Worm (Caenorhabditis elegans) whole organism, L2 larva: ENCODE data around the gene cnc-2.
A peak's percentile ranks its signal among the peaks of the same experiment; 100 is the strongest.

Experiments used
- C34F6.9 ChIP-seq: fragments of 150-350 bp; optimal IDR thresholded peaks from 2 replicates; lab custom pipeline; 2014; ENCODE audit warnings: missing biosample characterization, missing genetic modification characterization
- R02D3.7 ChIP-seq: fragments of 150-350 bp; optimal IDR thresholded peaks from 2 replicates; lab custom pipeline; 2014; ENCODE audit warnings: missing biosample characterization, missing genetic modification characterization
- Y55F3AM.14 ChIP-seq: fragments of 200-800 bp; sonication (Bioruptor generic); optimal IDR thresholded peaks from 2 replicates; lab custom pipeline; 2018; ENCODE audit warnings: mild to moderate bottlenecking, missing genetic modification characterization, missing compliant biosample characterization
- ZK546.5 ChIP-seq: sonication (generic microtip); optimal IDR thresholded peaks from 2 replicates; lab custom pipeline; 2017; ENCODE audit warnings: missing biosample characterization, missing genetic modification characterization
- alr-1 ChIP-seq: fragments of 150-350 bp; optimal IDR thresholded peaks from 2 replicates; lab custom pipeline; 2014; ENCODE audit warnings: missing biosample characterization, missing genetic modification characterization
- aly-2 ChIP-seq: fragments of 150-350 bp; optimal IDR thresholded peaks from 2 replicates; lab custom pipeline; 2014; ENCODE audit warnings: missing biosample characterization, missing genetic modification characterization
- ceh-16 ChIP-seq: fragments of 150-350 bp; optimal IDR thresholded peaks from 2 replicates; lab custom pipeline; 2014; ENCODE audit warnings: missing biosample characterization, missing genetic modification characterization
- ceh-82 ChIP-seq: fragments of 150-350 bp; optimal IDR thresholded peaks from 2 replicates; lab custom pipeline; 2014; ENCODE audit warnings: missing biosample characterization, missing genetic modification characterization
- crh-2 ChIP-seq: sonication (generic microtip); optimal IDR thresholded peaks from 2 replicates; lab custom pipeline; 2017; ENCODE audit warnings: missing biosample characterization, missing genetic modification characterization
- fos-1 ChIP-seq: fragments of 150-350 bp; optimal IDR thresholded peaks from 2 replicates; lab custom pipeline; 2014; ENCODE audit warnings: missing biosample characterization, missing genetic modification characterization
- lin-11 ChIP-seq: fragments of 150-350 bp; sonication (generic microtip); optimal IDR thresholded peaks from 2 replicates; lab custom pipeline; 2014; ENCODE audit warnings: missing biosample characterization, missing genetic modification characterization, inconsistent platforms, mixed read lengths
- lin-13 ChIP-seq: fragments of 150-350 bp; optimal IDR thresholded peaks from 2 replicates; lab custom pipeline; 2014; ENCODE audit warnings: missing biosample characterization, missing genetic modification reagents, missing genetic modification characterization
- lin-39 ChIP-seq: fragments of 150-350 bp; optimal IDR thresholded peaks from 2 replicates; lab custom pipeline; 2014; ENCODE audit warnings: missing biosample characterization, missing genetic modification reagents, missing genetic modification characterization
- lsy-2 ChIP-seq, 2 experiments: fragments of 150-350 bp in 1 of 2; sonication (generic microtip) in 1 of 2; optimal IDR thresholded peaks; 2 replicates each; lab custom pipeline; 2014 to 2017; ENCODE audit warnings: missing biosample characterization in 2 of 2, missing genetic modification characterization in 2 of 2
- mdl-1 ChIP-seq, 2 experiments: fragments of 150-350 bp in 1 of 2; sonication (generic microtip) in 1 of 2; optimal IDR thresholded peaks; 2 replicates each; lab custom pipeline; 2017; ENCODE audit warnings: missing biosample characterization in 2 of 2, missing genetic modification characterization in 2 of 2
- nhr-10 ChIP-seq: sonication (generic microtip); optimal IDR thresholded peaks from 2 replicates; lab custom pipeline; 2017; ENCODE audit warnings: missing biosample characterization, missing genetic modification characterization
- nhr-12 ChIP-seq: fragments of 150-350 bp; optimal IDR thresholded peaks from 2 replicates; lab custom pipeline; 2014; ENCODE audit warnings: missing biosample characterization, missing genetic modification characterization
- nhr-129 ChIP-seq: fragments of 150-350 bp; optimal IDR thresholded peaks from 2 replicates; lab custom pipeline; 2014; ENCODE audit warnings: missing biosample characterization, missing genetic modification characterization
- nhr-21 ChIP-seq: fragments of 150-350 bp; optimal IDR thresholded peaks from 2 replicates; lab custom pipeline; 2014; ENCODE audit warnings: missing biosample characterization, missing genetic modification characterization
- nhr-25 ChIP-seq: fragments of 150-350 bp; sonication (generic microtip); optimal IDR thresholded peaks from 3 replicates; lab custom pipeline; 2014; ENCODE audit warnings: missing biosample characterization, missing genetic modification characterization
- nhr-77 ChIP-seq: fragments of 150-350 bp; optimal IDR thresholded peaks from 2 replicates; lab custom pipeline; 2014; ENCODE audit warnings: missing biosample characterization, missing genetic modification characterization
- peb-1 ChIP-seq: fragments of 150-350 bp; optimal IDR thresholded peaks from 2 replicates; lab custom pipeline; 2014; ENCODE audit warnings: missing biosample characterization, missing genetic modification characterization
- sem-4 ChIP-seq: fragments of 150-350 bp; optimal IDR thresholded peaks from 2 replicates; lab custom pipeline; 2014; ENCODE audit warnings: missing biosample characterization, missing genetic modification reagents, missing genetic modification characterization
- sma-3 ChIP-seq: sonication (generic microtip); optimal IDR thresholded peaks from 2 replicates; lab custom pipeline; 2016; ENCODE audit warnings: missing genetic modification reagents, missing genetic modification characterization, missing compliant biosample characterization
- sma-9 ChIP-seq, 2 experiments: fragments of 150-350 bp in 1 of 2; sonication (generic microtip) in 1 of 2; optimal IDR thresholded peaks; 2 replicates each; lab custom pipeline; 2014 to 2016; ENCODE audit warnings: missing genetic modification characterization in 2 of 2, mild to moderate bottlenecking in 1 of 2, missing biosample characterization in 1 of 2, missing compliant biosample characterization in 1 of 2, missing genetic modification reagents in 1 of 2, moderate library complexity in 1 of 2
- snpc-4 ChIP-seq: fragments of 150-350 bp; optimal IDR thresholded peaks from 2 replicates; lab custom pipeline; 2014; ENCODE audit warnings: missing biosample characterization, missing genetic modification characterization
- unc-39 ChIP-seq: fragments of 150-350 bp; optimal IDR thresholded peaks from 2 replicates; lab custom pipeline; 2014; ENCODE audit warnings: missing biosample characterization, missing genetic modification characterization
- unc-55 ChIP-seq: fragments of 150-350 bp; sonication (generic microtip); optimal IDR thresholded peaks from 3 replicates; lab custom pipeline; 2014; ENCODE audit warnings: missing biosample characterization, missing genetic modification reagents, missing genetic modification characterization
- zag-1 ChIP-seq: fragments of 150-350 bp; optimal IDR thresholded peaks from 2 replicates; lab custom pipeline; 2014; ENCODE audit warnings: missing biosample characterization, missing genetic modification characterization
- ztf-1 ChIP-seq: fragments of 200-800 bp; sonication (Bioruptor generic); conservative IDR thresholded peaks from 2 replicates; pipeline ENCODE4 v1.3.6; 2022; ENCODE audit warnings: missing genetic modification characterization, missing compliant biosample characterization
- ztf-11 ChIP-seq: sonication (generic microtip); optimal IDR thresholded peaks from 2 replicates; lab custom pipeline; 2017; ENCODE audit warnings: missing biosample characterization, missing genetic modification characterization
- ztf-4 ChIP-seq: fragments of 150-350 bp; optimal IDR thresholded peaks from 2 replicates; lab custom pipeline; 2014; ENCODE audit warnings: missing biosample characterization, missing genetic modification characterization

cnc-2 gene

ce11 chrV:1491510-1491909 lies 41.5 kb upstream of the cnc-2 start, which contains the start of gene C38C3.6:
C38C3.6 (minus strand) TSS chrV:1491610.
- TF ChIP-seq unc-55 (GFP tag; lab: Kevin White, UChicago) (no peak), snpc-4 (tag; lab: Kevin White, UChicago) (no peak), lsy-2 (tag; optimal IDR thresholded peaks at IDR 0.05; lab: Kevin White, UChicago) (no peak), ztf-1 (GFP tag; lab: Robert Waterston, UW) (no peak), ceh-82 (tag; lab: Kevin White, UChicago) (no peak), ZK546.5 (tag; lab: Kevin White, UChicago) (no peak), nhr-21 (tag; lab: Kevin White, UChicago) (no peak), crh-2 (no peak), R02D3.7 (tag; lab: Kevin White, UChicago) (no peak), mdl-1 (tag; optimal IDR thresholded peaks at IDR 0.05; lab: Kevin White, UChicago) (no peak), lin-11 (tag; lab: Kevin White, UChicago) (no peak), sma-9 (GFP tag; optimal IDR thresholded peaks at IDR 0.05; lab: Kevin White, UChicago) (no peak), sma-9 (tag; optimal IDR thresholded peaks at IDR 0.05; lab: Kevin White, UChicago) (no peak), zag-1 (no peak), lin-39 (no peak), sem-4 (no peak), nhr-129 (tag; lab: Kevin White, UChicago) (no peak), sma-3 (no peak), lin-13 (GFP tag; lab: Kevin White, UChicago) (no peak)

DNA sequence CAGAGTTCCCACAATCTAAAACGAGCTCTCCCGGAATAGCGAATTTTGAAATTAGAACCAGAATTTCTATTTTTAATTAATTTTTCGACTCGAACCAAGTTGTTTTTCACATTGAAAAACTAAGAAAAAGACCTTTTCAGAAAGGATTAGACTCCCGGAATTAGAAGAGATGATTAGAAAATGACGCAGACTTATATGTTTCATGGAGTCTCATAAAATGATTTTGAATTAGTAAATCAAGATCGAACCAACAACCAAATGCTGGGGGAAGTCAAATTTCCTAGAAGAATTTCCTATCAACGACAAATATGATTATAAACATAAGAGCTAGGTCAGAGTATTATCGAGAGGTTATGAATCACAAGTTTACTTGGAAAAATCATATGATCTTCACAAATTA lies 38.7 kb upstream of the cnc-2 start:
- no peak for TF ChIP-seq nhr-21 (tag; lab: Kevin White, UChicago)
- TF ChIP-seq sem-4: no peak
- TF ChIP-seq nhr-10 (tag; lab: Kevin White, UChicago): no peak
- TF ChIP-seq lin-39: no peak
- TF ChIP-seq C34F6.9 (tag; lab: Kevin White, UChicago): peak; percentile 14
- no peak for TF ChIP-seq lin-11 (tag; lab: Kevin White, UChicago)

ce11 chrV:1487262-1487661 lies 37.3 kb upstream of the cnc-2 start:
- TF ChIP-seq Y55F3AM.14 (GFP tag; lab: Kevin White, UChicago) (no peak), ztf-11 (no peak), nhr-12 (tag; lab: Kevin White, UChicago) (no peak), R02D3.7 (tag; lab: Kevin White, UChicago) (no peak), alr-1 (tag; lab: Kevin White, UChicago) (no peak), ztf-4 (no peak), nhr-129 (tag; lab: Kevin White, UChicago) (no peak), ceh-16 (no peak), nhr-77 (no peak), crh-2 (no peak), lsy-2 (tag; optimal IDR thresholded peaks at IDR 0.05; lab: Kevin White, UChicago) (no peak), lin-13 (GFP tag; lab: Kevin White, UChicago) (no peak), snpc-4 (tag; lab: Kevin White, UChicago) (no peak), peb-1 (no peak), nhr-21 (tag; lab: Kevin White, UChicago) (no peak)

DNA sequence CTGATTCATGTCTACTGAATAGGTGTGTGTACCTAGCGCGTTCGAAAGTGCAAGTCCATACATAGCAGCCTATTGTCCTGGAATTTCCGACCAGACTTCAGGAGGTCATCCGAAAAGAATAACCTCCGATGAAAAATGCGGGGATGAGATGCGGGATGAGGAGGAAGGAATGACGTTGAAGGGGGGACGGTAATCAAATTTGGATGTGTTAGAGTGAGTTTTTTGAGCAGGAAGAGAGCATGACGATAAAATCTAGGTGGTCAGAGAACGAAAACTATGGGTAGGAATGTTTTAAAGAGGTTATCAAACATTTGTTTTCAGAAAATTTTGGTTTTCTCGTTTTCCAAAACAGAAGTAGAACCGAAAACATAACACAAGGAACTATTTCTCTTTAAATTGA lies 36.0 kb upstream of the cnc-2 start:
- TF ChIP-seq sma-9 (GFP tag; optimal IDR thresholded peaks at IDR 0.05; lab: Kevin White, UChicago): peak; percentile 28
- no peak for TF ChIP-seq sma-9 (tag; optimal IDR thresholded peaks at IDR 0.05; lab: Kevin White, UChicago)
- no peak for TF ChIP-seq fos-1
- TF ChIP-seq lin-13 (GFP tag; lab: Kevin White, UChicago): no peak

DNA sequence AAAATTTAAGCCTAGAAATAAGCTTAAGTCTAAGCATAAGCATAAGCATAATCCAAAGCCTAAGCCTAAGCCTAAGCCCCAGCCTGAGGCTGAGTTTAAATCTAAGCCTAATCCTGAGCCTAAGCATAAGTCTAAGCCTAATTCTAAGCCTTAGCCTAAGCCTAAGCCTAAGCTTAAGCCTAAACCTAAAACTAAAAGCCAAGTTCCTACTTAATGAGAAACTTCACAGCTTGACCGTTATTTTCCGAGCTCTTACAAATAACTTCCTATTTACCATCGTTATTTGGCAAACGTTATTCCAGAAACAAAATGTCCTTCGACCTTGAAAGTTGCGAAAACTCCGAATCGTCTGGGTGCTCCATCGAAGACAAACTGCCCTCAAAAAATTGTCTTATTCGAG lies 31.8 kb upstream of the cnc-2 start, which contains the start of gene C38C3.4:
Gene C38C3.4 (plus strand): TSS at position 301 of the 400 bp plus-strand sequence.
- TF ChIP-seq lin-39 (no peak), zag-1 (no peak), ztf-4 (no peak), ztf-1 (GFP tag; lab: Robert Waterston, UW) (no peak), snpc-4 (tag; lab: Kevin White, UChicago) (no peak), nhr-25 (tag; lab: Kevin White, UChicago) (no peak), lin-13 (GFP tag; lab: Kevin White, UChicago) (no peak), lin-11 (tag; lab: Kevin White, UChicago) (no peak), alr-1 (tag; lab: Kevin White, UChicago) (no peak), sma-3 (no peak), aly-2 (tag; lab: Kevin White, UChicago) (no peak), unc-39 (no peak), nhr-77 (no peak)
